Worm (Caenorhabditis elegans): ENCODE measurements around the gene srb-1.

srb-1 gene

ce11 chrII:5120612-5121011 is 50.2 kb downstream of the srb-1 start:
- TF ChIP-seq B0035.1 (tag; optimal IDR thresholded peaks at IDR 0.05) (no peak), ztf-26 (tag; optimal IDR thresholded peaks at IDR 0.05) (no peak), lin-26 (GFP tag; IDR thresholded peaks at IDR 0.05) (no peak), madf-3 (GFP tag; IDR thresholded peaks at IDR 0.05) (no peak), C17E4.6 (GFP tag; IDR thresholded peaks at IDR 0.05) (no peak), pha-4 (tag; optimal IDR thresholded peaks at IDR 0.05) (no peak), nfya-2 (GFP tag; IDR thresholded peaks at IDR 0.05) (no peak), ceh-79 (tag; optimal IDR thresholded peaks at IDR 0.05) (no peak)

All from whole organism, young adult.